Worm (Caenorhabditis elegans) whole organism, young adult: ENCODE measurements around the gene Y41C4A.7.

Experiments
- ceh-27 ChIP-seq: fragments of 200-800 bp; sonication (Bioruptor generic); optimal IDR thresholded peaks from 2 replicates; lab custom pipeline; 2018; ENCODE audit warnings: mild to moderate bottlenecking, missing genetic modification characterization, moderate library complexity, missing compliant biosample characterization
- snpc-4 ChIP-seq, 5 experiments: fragments of 150-350 bp in 1 of 5; sonication (generic microtip) in 4 of 5; optimal IDR thresholded peaks; 2 replicates each; lab custom pipeline; 2014 to 2018; ENCODE audit warnings: missing genetic modification characterization in 5 of 5, missing biosample characterization in 3 of 5, antibody characterized with exemption in 2 of 5, mild to moderate bottlenecking in 2 of 5, missing compliant biosample characterization in 2 of 5, missing genotype in 2 of 5, moderate library complexity in 2 of 5, missing genetic modification reagents in 1 of 5

ce11 chrIII:11705930-11706329 lies 7.3 kb downstream of the Y41C4A.7 start:
- TF ChIP-seq snpc-4 (GFP tag; optimal IDR thresholded peaks at IDR 0.05; lab: Kevin White, UChicago), result no peak
- no peak for TF ChIP-seq snpc-4 (tag; optimal IDR thresholded peaks at IDR 0.05; lab: Kevin White, UChicago)
- no peak for TF ChIP-seq ceh-27 (GFP tag; lab: Kevin White, UChicago)
